Worm (Caenorhabditis elegans): ENCODE data around the gene irld-36.

Gene irld-36

ce11 chrII:1663516-1663915 lies 15.7 kb upstream of the irld-36 start, which contains the start of gene duxl-1 (continued):
- TF ChIP-seq C16A3.4 (tag; optimal IDR thresholded peaks at IDR 0.05) (no peak), ceh-82 (tag; optimal IDR thresholded peaks at IDR 0.05) (peak in 1 of 3 experiments; percentile 9)

ce11 chrII:1666025-1666424 lies 13.2 kb upstream of the irld-36 start, which contains the start of gene srlf-29:
TSS of gene srlf-29 (plus strand) at chrII:1666325.
- no peak for TF ChIP-seq hpl-2 (GFP tag; optimal IDR thresholded peaks at IDR 0.05)
- no peak for TF ChIP-seq jun-1 (tag; optimal IDR thresholded peaks at IDR 0.05)
- TF ChIP-seq ceh-90 (tag; optimal IDR thresholded peaks at IDR 0.05) = no peak
- no peak for TF ChIP-seq egl-13 (tag; optimal IDR thresholded peaks at IDR 0.05)
- TF ChIP-seq ceh-8 (GFP tag; optimal IDR thresholded peaks at IDR 0.05) = no peak
- no peak for TF ChIP-seq egl-27 (tag; optimal IDR thresholded peaks at IDR 0.05)
- no peak for TF ChIP-seq fkh-8 (tag; optimal IDR thresholded peaks at IDR 0.05)
- no peak for TF ChIP-seq mab-9 (GFP tag; IDR thresholded peaks at IDR 0.05)
- TF ChIP-seq unc-30 (tag; optimal IDR thresholded peaks at IDR 0.05) = no peak
- TF ChIP-seq lin-14 (GFP tag; optimal IDR thresholded peaks at IDR 0.05) = no peak
- TF ChIP-seq sup-37 (GFP tag; optimal IDR thresholded peaks at IDR 0.05) = no peak
- TF ChIP-seq Y116A8C.19 (tag; optimal IDR thresholded peaks at IDR 0.05; ENCODE audit: borderline replicate concordance) = no peak
- no peak for TF ChIP-seq C34B4.2 (tag; optimal IDR thresholded peaks at IDR 0.05)
- no peak for TF ChIP-seq nhr-47 (tag; optimal IDR thresholded peaks at IDR 0.05)
- TF ChIP-seq C16A3.4 (tag; optimal IDR thresholded peaks at IDR 0.05) = no peak
- TF ChIP-seq blmp-1 (tag; optimal IDR thresholded peaks at IDR 0.05) = no peak

ce11 chrII:1668913-1669312 lies 10.3 kb upstream of the irld-36 start, which contains the start of gene srw-97:
TSS of gene srw-97 (minus strand) at chrII:1669013.
- TF ChIP-seq nhr-90 (tag; optimal IDR thresholded peaks at IDR 0.05; ENCODE audit: poor library complexity) = no peak
- no peak for TF ChIP-seq snu-23 (GFP tag; optimal IDR thresholded peaks at IDR 0.05)
- no peak for TF ChIP-seq ceh-8 (GFP tag; optimal IDR thresholded peaks at IDR 0.05)
- TF ChIP-seq nhr-19 (GFP tag; conservative IDR thresholded peaks at IDR 0.05) = no peak
- no peak for TF ChIP-seq fkh-4 (tag; optimal IDR thresholded peaks at IDR 0.05; ENCODE audit: borderline replicate concordance)
- no peak for TF ChIP-seq elt-3 (tag; optimal IDR thresholded peaks at IDR 0.05)

ce11 chrII:1670260-1670879 lies 8.8 kb upstream of the irld-36 start, which contains the start of gene nhx-6:
TSS of gene nhx-6 (plus strand) at chrII:1670829.
- TF ChIP-seq hlh-4 (tag; optimal IDR thresholded peaks at IDR 0.05) (no peak), elt-2 (tag; optimal IDR thresholded peaks at IDR 0.05) (peak; percentile 77)

ce11 chrII:1670985-1671384 lies 8.2 kb upstream of the irld-36 start:
- TF ChIP-seq nhr-71 (tag; optimal IDR thresholded peaks at IDR 0.05) = no peak
- TF ChIP-seq efl-3 (GFP tag; optimal IDR thresholded peaks at IDR 0.05) = no peak
- TF ChIP-seq efl-1 (optimal IDR thresholded peaks at IDR 0.05) = no peak
- TF ChIP-seq efl-1 (GFP tag; optimal IDR thresholded peaks at IDR 0.05 in 1 of 2) = peak in 1 of 2 experiments; percentile 23
- TF ChIP-seq F16B12.6 (tag; optimal IDR thresholded peaks at IDR 0.05) = no peak
- TF ChIP-seq nhr-90 (tag; optimal IDR thresholded peaks at IDR 0.05; ENCODE audit: poor library complexity) = no peak
- TF ChIP-seq tlp-1 (tag; optimal IDR thresholded peaks at IDR 0.05) = no peak

ce11 chrII:1672673-1673072 lies 6.5 kb upstream of the irld-36 start:
- TF ChIP-seq mep-1 (tag; optimal IDR thresholded peaks at IDR 0.05) (no peak), fos-1 (tag; optimal IDR thresholded peaks at IDR 0.05) (no peak), elt-3 (tag; optimal IDR thresholded peaks at IDR 0.05) (no peak)

Measured in whole organism, L1 larva.